Worm (Caenorhabditis elegans) whole organism, L2 larva: ENCODE data around the gene F17E9.16.
A peak's percentile ranks its signal among the peaks of the same experiment; 100 is the strongest.

Experiments
- C34F6.9 ChIP-seq: fragments of 150-350 bp; optimal IDR thresholded peaks from 2 replicates; lab custom pipeline; 2014; ENCODE audit warnings: missing biosample characterization, missing genetic modification characterization
- F13H6.1 ChIP-seq: sonication (generic microtip); optimal IDR thresholded peaks from 2 replicates; lab custom pipeline; 2016; ENCODE audit warnings: missing genetic modification characterization, missing compliant biosample characterization
- Y55F3AM.14 ChIP-seq: fragments of 200-800 bp; sonication (Bioruptor generic); optimal IDR thresholded peaks from 2 replicates; lab custom pipeline; 2018; ENCODE audit warnings: mild to moderate bottlenecking, missing genetic modification characterization, missing compliant biosample characterization
- ZK546.5 ChIP-seq: sonication (generic microtip); optimal IDR thresholded peaks from 2 replicates; lab custom pipeline; 2017; ENCODE audit warnings: missing biosample characterization, missing genetic modification characterization
- alr-1 ChIP-seq: fragments of 150-350 bp; optimal IDR thresholded peaks from 2 replicates; lab custom pipeline; 2014; ENCODE audit warnings: missing biosample characterization, missing genetic modification characterization
- aly-2 ChIP-seq: fragments of 150-350 bp; optimal IDR thresholded peaks from 2 replicates; lab custom pipeline; 2014; ENCODE audit warnings: missing biosample characterization, missing genetic modification characterization
- ama-1 ChIP-seq: fragments of 150-350 bp; optimal IDR thresholded peaks from 2 replicates; lab custom pipeline; 2018; ENCODE audit warnings: inconsistent platforms
- ceh-16 ChIP-seq: fragments of 150-350 bp; optimal IDR thresholded peaks from 2 replicates; lab custom pipeline; 2014; ENCODE audit warnings: missing biosample characterization, missing genetic modification characterization
- crh-2 ChIP-seq: sonication (generic microtip); optimal IDR thresholded peaks from 2 replicates; lab custom pipeline; 2017; ENCODE audit warnings: missing biosample characterization, missing genetic modification characterization
- dmd-4 ChIP-seq: sonication (generic microtip); optimal IDR thresholded peaks from 2 replicates; lab custom pipeline; 2017; ENCODE audit warnings: missing biosample characterization, missing genetic modification characterization
- egl-27 ChIP-seq: sonication (generic microtip); optimal IDR thresholded peaks from 3 replicates; lab custom pipeline; 2017; ENCODE audit warnings: missing biosample characterization, missing genetic modification reagents, missing genetic modification characterization
- fos-1 ChIP-seq: fragments of 150-350 bp; optimal IDR thresholded peaks from 2 replicates; lab custom pipeline; 2014; ENCODE audit warnings: missing biosample characterization, missing genetic modification characterization
- lin-13 ChIP-seq: fragments of 150-350 bp; optimal IDR thresholded peaks from 2 replicates; lab custom pipeline; 2014; ENCODE audit warnings: missing biosample characterization, missing genetic modification reagents, missing genetic modification characterization
- lsy-2 ChIP-seq, 2 experiments: fragments of 150-350 bp in 1 of 2; sonication (generic microtip) in 1 of 2; optimal IDR thresholded peaks; 2 replicates each; lab custom pipeline; 2014 to 2017; ENCODE audit warnings: missing biosample characterization in 2 of 2, missing genetic modification characterization in 2 of 2
- mab-5 ChIP-seq: fragments of 150-350 bp; optimal IDR thresholded peaks from 2 replicates; lab custom pipeline; 2014; ENCODE audit warnings: missing biosample characterization, missing genetic modification characterization
- mbf-1 ChIP-seq: sonication (generic microtip); optimal IDR thresholded peaks from 2 replicates; lab custom pipeline; 2017; ENCODE audit warnings: missing biosample characterization, missing genetic modification characterization
- mdl-1 ChIP-seq, 2 experiments: fragments of 150-350 bp in 1 of 2; sonication (generic microtip) in 1 of 2; optimal IDR thresholded peaks; 2 replicates each; lab custom pipeline; 2017; ENCODE audit warnings: missing biosample characterization in 2 of 2, missing genetic modification characterization in 2 of 2
- nhr-10 ChIP-seq: sonication (generic microtip); optimal IDR thresholded peaks from 2 replicates; lab custom pipeline; 2017; ENCODE audit warnings: missing biosample characterization, missing genetic modification characterization
- nhr-11 ChIP-seq: fragments of 150-350 bp; optimal IDR thresholded peaks from 2 replicates; lab custom pipeline; 2014; ENCODE audit warnings: missing biosample characterization, missing genetic modification characterization
- nhr-12 ChIP-seq: fragments of 150-350 bp; optimal IDR thresholded peaks from 2 replicates; lab custom pipeline; 2014; ENCODE audit warnings: missing biosample characterization, missing genetic modification characterization
- nhr-21 ChIP-seq: fragments of 150-350 bp; optimal IDR thresholded peaks from 2 replicates; lab custom pipeline; 2014; ENCODE audit warnings: missing biosample characterization, missing genetic modification characterization
- nhr-23 ChIP-seq: fragments of 150-350 bp; optimal IDR thresholded peaks from 2 replicates; lab custom pipeline; 2014; ENCODE audit warnings: missing biosample characterization, missing genetic modification reagents, missing genetic modification characterization
- nhr-237 ChIP-seq: fragments of 150-350 bp; optimal IDR thresholded peaks from 2 replicates; lab custom pipeline; 2014; ENCODE audit warnings: missing biosample characterization, missing genetic modification characterization
- sem-4 ChIP-seq: fragments of 150-350 bp; optimal IDR thresholded peaks from 2 replicates; lab custom pipeline; 2014; ENCODE audit warnings: missing biosample characterization, missing genetic modification reagents, missing genetic modification characterization
- skn-1 ChIP-seq: sonication (generic microtip); optimal IDR thresholded peaks from 2 replicates; lab custom pipeline; 2017; ENCODE audit warnings: missing biosample characterization, missing genetic modification characterization
- sma-9 ChIP-seq, 2 experiments: fragments of 150-350 bp in 1 of 2; sonication (generic microtip) in 1 of 2; optimal IDR thresholded peaks; 2 replicates each; lab custom pipeline; 2014 to 2016; ENCODE audit warnings: missing genetic modification characterization in 2 of 2, mild to moderate bottlenecking in 1 of 2, missing biosample characterization in 1 of 2, missing compliant biosample characterization in 1 of 2, missing genetic modification reagents in 1 of 2, moderate library complexity in 1 of 2
- snpc-4 ChIP-seq: fragments of 150-350 bp; optimal IDR thresholded peaks from 2 replicates; lab custom pipeline; 2014; ENCODE audit warnings: missing biosample characterization, missing genetic modification characterization
- unc-39 ChIP-seq: fragments of 150-350 bp; optimal IDR thresholded peaks from 2 replicates; lab custom pipeline; 2014; ENCODE audit warnings: missing biosample characterization, missing genetic modification characterization
- unc-55 ChIP-seq: fragments of 150-350 bp; sonication (generic microtip); optimal IDR thresholded peaks from 3 replicates; lab custom pipeline; 2014; ENCODE audit warnings: missing biosample characterization, missing genetic modification reagents, missing genetic modification characterization
- unc-62 ChIP-seq: fragments of 150-350 bp; optimal IDR thresholded peaks from 2 replicates; lab custom pipeline; 2014; ENCODE audit warnings: missing biosample characterization, missing genetic modification reagents, missing genetic modification characterization
- ztf-1 ChIP-seq: fragments of 200-800 bp; sonication (Bioruptor generic); conservative IDR thresholded peaks from 2 replicates; pipeline ENCODE4 v1.3.6; 2022; ENCODE audit warnings: missing genetic modification characterization, missing compliant biosample characterization
- ztf-4 ChIP-seq: fragments of 150-350 bp; optimal IDR thresholded peaks from 2 replicates; lab custom pipeline; 2014; ENCODE audit warnings: missing biosample characterization, missing genetic modification characterization

F17E9.16 gene

ce11 chrIV:8379278-8379677 lies 27.1 kb downstream of the F17E9.16 start, which contains the start of gene nap-1 (continued):
- TF ChIP-seq ztf-1 (GFP tag; lab: Robert Waterston, UW) (no peak), nhr-10 (tag; lab: Kevin White, UChicago) (no peak), unc-39 (tag; lab: Kevin White, UChicago) (no peak), alr-1 (no peak), dmd-4 (tag; lab: Kevin White, UChicago) (no peak), F13H6.1 (tag; lab: Kevin White, UChicago) (peak; percentile 46)

- TF ChIP-seq egl-27 (tag; lab: Kevin White, UChicago) (no peak), alr-1 (no peak), nhr-12 (no peak), mbf-1 (tag; lab: Kevin White, UChicago) (no peak), C34F6.9 (tag; lab: Kevin White, UChicago) (no peak), ZK546.5 (tag; lab: Kevin White, UChicago) (no peak), lsy-2 (tag; optimal IDR thresholded peaks at IDR 0.05; lab: Kevin White, UChicago) (no peak), ama-1 (no peak), ceh-16 (tag; lab: Kevin White, UChicago) (no peak), nhr-21 (tag; lab: Kevin White, UChicago) (no peak), mab-5 (tag; lab: Kevin White, UChicago) (no peak), nhr-23 (tag; lab: Kevin White, UChicago) (no peak), mdl-1 (tag; optimal IDR thresholded peaks at IDR 0.05; lab: Kevin White, UChicago) (no peak)
Measured at ce11 chrIV:8379683-8380082, 27.5 kb downstream of the F17E9.16 start, which contains the start of gene praf-3. Gene praf-3, plus strand, starts transcription at chrIV:8379983.

ce11 chrIV:8380266-8380850 lies 28.2 kb downstream of the F17E9.16 start:
- TF ChIP-seq ztf-4 (tag; lab: Kevin White, UChicago), result no peak
- peak; percentile 78 for TF ChIP-seq fos-1 (tag; lab: Kevin White, UChicago)
- peak; percentile 40 for TF ChIP-seq sma-9 (GFP tag; optimal IDR thresholded peaks at IDR 0.05; lab: Kevin White, UChicago)
- no peak for TF ChIP-seq sma-9 (tag; optimal IDR thresholded peaks at IDR 0.05; lab: Kevin White, UChicago)
- peak; percentile 44 for TF ChIP-seq crh-2 (tag; lab: Kevin White, UChicago)

- no peak for TF ChIP-seq ztf-4 (tag; lab: Kevin White, UChicago)
- TF ChIP-seq mab-5 (tag; lab: Kevin White, UChicago), result no peak
- TF ChIP-seq Y55F3AM.14 (GFP tag; lab: Kevin White, UChicago), result no peak
Measured at ce11 chrIV:8382695-8383094, 30.6 kb downstream of the F17E9.16 start, which contains the start of gene D2096.9. Gene D2096.9, minus strand, starts transcription at chrIV:8382795.

ce11 chrIV:8384737-8385136 lies 32.6 kb downstream of the F17E9.16 start:
- TF ChIP-seq lin-13, result no peak
- TF ChIP-seq aly-2, result no peak
- no peak for TF ChIP-seq unc-62
- TF ChIP-seq sma-9 (GFP tag; optimal IDR thresholded peaks at IDR 0.05; lab: Kevin White, UChicago), result no peak
- TF ChIP-seq sma-9 (tag; optimal IDR thresholded peaks at IDR 0.05; lab: Kevin White, UChicago), result no peak

- TF ChIP-seq skn-1 (no peak), sem-4 (tag; lab: Kevin White, UChicago) (no peak), unc-39 (tag; lab: Kevin White, UChicago) (no peak), snpc-4 (tag; lab: Kevin White, UChicago) (no peak), dmd-4 (tag; lab: Kevin White, UChicago) (no peak), unc-55 (no peak), nhr-23 (tag; lab: Kevin White, UChicago) (no peak), ztf-1 (GFP tag; lab: Robert Waterston, UW) (no peak), ama-1 (no peak), nhr-11 (tag; lab: Kevin White, UChicago) (no peak), ztf-4 (tag; lab: Kevin White, UChicago) (no peak), nhr-237 (no peak), ceh-16 (tag; lab: Kevin White, UChicago) (no peak)
Measured at ce11 chrIV:8385662-8386061, 33.5 kb downstream of the F17E9.16 start.
